Fruit fly (Drosophila melanogaster) whole organism, embryonic: ENCODE results near the gene sage.

Experiments
- Abd-B ChIP-seq: fragments of 200-800 bp; sonication (Bioruptor generic); optimal IDR thresholded peaks from 2 replicates; lab custom pipeline; 2018; ENCODE audit warnings: missing biosample characterization, mild to moderate bottlenecking, missing genetic modification characterization, moderate library complexity
- CG10431 ChIP-seq: fragments of 200-800 bp; sonication (Bioruptor generic); optimal IDR thresholded peaks from 3 replicates; lab custom pipeline; 2018; ENCODE audit warnings: missing biosample characterization, mild to moderate bottlenecking, missing genetic modification characterization
- CG10979 ChIP-seq: fragments of 200-800 bp; sonication (Bioruptor generic); optimal IDR thresholded peaks from 2 replicates; lab custom pipeline; 2018; ENCODE audit warnings: missing biosample characterization, mild to moderate bottlenecking, missing genetic modification characterization, moderate library complexity
- CG11398 ChIP-seq: fragments of 200-800 bp; sonication (Bioruptor generic); optimal IDR thresholded peaks from 2 replicates; lab custom pipeline; 2016; ENCODE audit warnings: missing biosample characterization, missing genetic modification characterization
- CG12299 ChIP-seq: fragments of 200-800 bp; sonication (Bioruptor generic); optimal IDR thresholded peaks from 2 replicates; lab custom pipeline; 2018; ENCODE audit warnings: missing biosample characterization, mild to moderate bottlenecking, missing genetic modification characterization
- CG12391 ChIP-seq: fragments of 200-800 bp; sonication (Bioruptor generic); optimal IDR thresholded peaks from 3 replicates; lab custom pipeline; 2018; ENCODE audit warnings: missing biosample characterization, mild to moderate bottlenecking, missing genetic modification characterization, moderate library complexity
- CG14710 ChIP-seq: fragments of 200-800 bp; sonication (Bioruptor generic); optimal IDR thresholded peaks from 3 replicates; lab custom pipeline; 2019; ENCODE audit warnings: missing biosample characterization, mild to moderate bottlenecking, missing genetic modification characterization, moderate library complexity
- CG16863 ChIP-seq: fragments of 200-800 bp; sonication (Bioruptor generic); optimal IDR thresholded peaks from 3 replicates; lab custom pipeline; 2016; ENCODE audit warnings: missing biosample characterization, missing genetic modification characterization
- CG18262 ChIP-seq: fragments of 200-800 bp; optimal IDR thresholded peaks from 3 replicates; lab custom pipeline; 2019; ENCODE audit warnings: missing biosample characterization, mild to moderate bottlenecking, missing genetic modification characterization, moderate library complexity
- CG2116 ChIP-seq: fragments of 200-800 bp; sonication (Bioruptor generic); optimal IDR thresholded peaks from 3 replicates; lab custom pipeline; 2018; ENCODE audit warnings: missing biosample characterization, mild to moderate bottlenecking, missing genetic modification characterization
- CG31365 ChIP-seq: fragments of 200-800 bp; sonication (Bioruptor generic); optimal IDR thresholded peaks from 2 replicates; lab custom pipeline; 2018; ENCODE audit warnings: missing biosample characterization, mild to moderate bottlenecking, missing genetic modification characterization
- CG3726 ChIP-seq: fragments of 200-800 bp; sonication (Bioruptor generic); IDR thresholded peaks from 3 replicates; pipeline ENCODE4, ENCODE4 v1.3.6; 2022; ENCODE audit warnings: missing biosample characterization, missing genetic modification characterization
- CG6175 ChIP-seq: fragments of 200-800 bp; sonication (Bioruptor generic); IDR thresholded peaks from 3 replicates; pipeline ENCODE4 v1.3.6; 2022; ENCODE audit warnings: missing biosample characterization, missing genetic modification characterization
- CG6854 ChIP-seq: fragments of 200-800 bp; sonication (Bioruptor generic); optimal IDR thresholded peaks from 3 replicates; lab custom pipeline; 2017; ENCODE audit warnings: missing biosample characterization, mild to moderate bottlenecking, missing genetic modification characterization
- CG7556 ChIP-seq: fragments of 200-800 bp; sonication (Bioruptor generic); optimal IDR thresholded peaks from 2 replicates; lab custom pipeline; 2017; ENCODE audit warnings: missing biosample characterization, mild to moderate bottlenecking, missing genetic modification characterization
- CG7745 ChIP-seq: fragments of 200-800 bp; sonication (Bioruptor generic); optimal IDR thresholded peaks from 2 replicates; lab custom pipeline; 2018; ENCODE audit warnings: missing biosample characterization, mild to moderate bottlenecking, missing genetic modification characterization, moderate library complexity
- CG9817 ChIP-seq: fragments of 200-800 bp; sonication (Bioruptor generic); optimal IDR thresholded peaks from 2 replicates; lab custom pipeline; 2018; ENCODE audit warnings: missing biosample characterization, mild to moderate bottlenecking, missing genetic modification characterization, moderate library complexity
- CG9876 ChIP-seq: fragments of 200-800 bp; sonication (Bioruptor generic); optimal IDR thresholded peaks from 2 replicates; lab custom pipeline; 2016; ENCODE audit warnings: missing biosample characterization, missing genetic modification characterization
- Elba2 ChIP-seq: fragments of 200-800 bp; sonication (Bioruptor generic); optimal IDR thresholded peaks from 3 replicates; lab custom pipeline; 2016; ENCODE audit warnings: missing biosample characterization, missing genetic modification characterization
- Ets65A ChIP-seq: fragments of 200-800 bp; sonication (Bioruptor generic); peaks from one replicate; lab custom pipeline; 2016; ENCODE audit warnings: missing biosample characterization, missing genetic modification characterization
- Gug ChIP-seq: fragments of 200-800 bp; sonication (Bioruptor generic); IDR thresholded peaks from 4 replicates; pipeline ENCODE4 v1.3.6; 2022; ENCODE audit warnings: missing biosample characterization, missing genetic modification characterization
- HLH3B ChIP-seq: fragments of 200-800 bp; sonication (Bioruptor generic); IDR thresholded peaks from 2 replicates; pipeline ENCODE4 v1.3.6; 2022; ENCODE audit warnings: missing biosample characterization, missing genetic modification characterization
- Hmx ChIP-seq: fragments of 200-800 bp; sonication (Bioruptor generic); optimal IDR thresholded peaks from 2 replicates; lab custom pipeline; 2016; ENCODE audit warnings: missing biosample characterization, missing genetic modification characterization
- Hr78 ChIP-seq, 2 experiments: fragments of 200-800 bp in 1 of 2; fragments of >200 bp in 1 of 2; sonication (Bioruptor generic) in 1 of 2; optimal IDR thresholded peaks; 2 replicates each; lab custom pipeline; 2017 to 2019; ENCODE audit warnings: missing biosample characterization in 2 of 2, missing genetic modification characterization in 2 of 2, mild to moderate bottlenecking in 1 of 2, moderate library complexity in 1 of 2
- Lhr ChIP-seq: fragments of 200-800 bp; sonication (Bioruptor generic); optimal IDR thresholded peaks from 3 replicates; lab custom pipeline; 2017; ENCODE audit warnings: mild to moderate bottlenecking, missing biosample characterization, missing genetic modification reagents, missing genetic modification characterization
- Med ChIP-seq: fragments of 200-800 bp; sonication (Bioruptor generic); peaks from one replicate; lab custom pipeline; 2016; ENCODE audit warnings: missing biosample characterization, missing genetic modification characterization, mild to moderate bottlenecking, inconsistent platforms, moderate library complexity
- PHDP ChIP-seq: fragments of 200-800 bp; sonication (Bioruptor generic); optimal IDR thresholded peaks from 3 replicates; lab custom pipeline; 2018; ENCODE audit warnings: missing biosample characterization, mild to moderate bottlenecking, missing genetic modification characterization, moderate library complexity
- Scr ChIP-seq: fragments of 200-800 bp; sonication (Bioruptor generic); IDR thresholded peaks from 2 replicates; pipeline ENCODE4 v1.3.6; 2022; ENCODE audit warnings: missing biosample characterization, missing genetic modification characterization; ENCODE audit not compliant: partially characterized antibody
- Spps ChIP-seq: fragments of 200-800 bp; sonication (Bioruptor generic); optimal IDR thresholded peaks from 2 replicates; lab custom pipeline; 2018; ENCODE audit warnings: missing biosample characterization, mild to moderate bottlenecking, missing genetic modification characterization
- Ssrp ChIP-seq: fragments of 200-800 bp; sonication (Bioruptor generic); optimal IDR thresholded peaks from 2 replicates; lab custom pipeline; 2018; ENCODE audit warnings: missing biosample characterization, mild to moderate bottlenecking, missing genetic modification characterization, moderate library complexity
- ab ChIP-seq: fragments of 200-800 bp; sonication (Bioruptor generic); optimal IDR thresholded peaks from 2 replicates; lab custom pipeline; 2016; ENCODE audit warnings: missing biosample characterization, missing genetic modification characterization
- br ChIP-seq: fragments of >200 bp; optimal IDR thresholded peaks from 2 replicates; lab custom pipeline; 2017
- cg ChIP-seq: fragments of 200-800 bp; sonication (Bioruptor generic); optimal IDR thresholded peaks from 3 replicates; lab custom pipeline; 2019; ENCODE audit warnings: missing biosample characterization, mild to moderate bottlenecking, missing genetic modification characterization, moderate library complexity
- crol ChIP-seq: fragments of 200-800 bp; sonication (Bioruptor generic); IDR thresholded peaks from 2 replicates; pipeline ENCODE4 v1.3.6; 2022; ENCODE audit warnings: missing biosample characterization, missing genetic modification characterization
- danr ChIP-seq: fragments of 200-800 bp; sonication (Bioruptor generic); IDR thresholded peaks from 2 replicates; pipeline ENCODE4 v1.3.6; 2022; ENCODE audit warnings: missing biosample characterization, missing genetic modification characterization
- fd64A ChIP-seq: fragments of 200-800 bp; sonication (Bioruptor generic); optimal IDR thresholded peaks from 3 replicates; lab custom pipeline; 2018; ENCODE audit warnings: missing biosample characterization, mild to moderate bottlenecking, missing genetic modification characterization
- fu2 ChIP-seq: fragments of 200-800 bp; sonication (Bioruptor generic); optimal IDR thresholded peaks from 2 replicates; lab custom pipeline; 2016; ENCODE audit warnings: missing biosample characterization, missing genetic modification characterization
- gsb-n ChIP-seq: fragments of 200-800 bp; sonication (Bioruptor generic); optimal IDR thresholded peaks from 3 replicates; lab custom pipeline; 2018; ENCODE audit warnings: missing biosample characterization, mild to moderate bottlenecking, missing genetic modification characterization
- inv ChIP-seq: fragments of 200-800 bp; sonication (Bioruptor generic); IDR thresholded peaks from 2 replicates; pipeline ENCODE4 v1.3.6; 2022; ENCODE audit warnings: missing biosample characterization, missing genetic modification characterization; ENCODE audit not compliant: partially characterized antibody
- kni ChIP-seq: fragments of 200-800 bp; sonication (Bioruptor generic); optimal IDR thresholded peaks from 3 replicates; lab custom pipeline; 2017; ENCODE audit warnings: mild to moderate bottlenecking, missing biosample characterization, missing genetic modification reagents, missing genetic modification characterization
- knrl ChIP-seq: fragments of 200-800 bp; sonication (Bioruptor generic); IDR thresholded peaks from 3 replicates; pipeline ENCODE4 v1.3.6; 2022; ENCODE audit warnings: missing biosample characterization, missing genetic modification characterization; ENCODE audit not compliant: partially characterized antibody
- lola ChIP-seq, 3 experiments: fragments of >200 bp in 2 of 3; fragments of 200-800 bp in 1 of 3; sonication (Bioruptor generic) in 1 of 3; optimal IDR thresholded peaks; 2 replicates each; lab custom pipeline; 2017 to 2019; ENCODE audit warnings: missing biosample characterization in 3 of 3, missing genetic modification characterization in 3 of 3, mild to moderate bottlenecking in 1 of 3, moderate library complexity in 1 of 3
- nom ChIP-seq: fragments of 200-800 bp; sonication (Bioruptor generic); optimal IDR thresholded peaks from 2 replicates; lab custom pipeline; 2017; ENCODE audit warnings: missing biosample characterization, missing genetic modification characterization, mild to moderate bottlenecking, moderate library complexity, missing genetic modification reagents
- oc ChIP-seq: fragments of 200-800 bp; sonication (Bioruptor generic); optimal IDR thresholded peaks from 2 replicates; lab custom pipeline; 2018; ENCODE audit warnings: missing biosample characterization, mild to moderate bottlenecking, missing genetic modification characterization, moderate library complexity
- rib ChIP-seq: fragments of 200-800 bp; sonication (Bioruptor generic); IDR thresholded peaks from 2 replicates; pipeline ENCODE4 v1.3.6; 2022; ENCODE audit warnings: missing biosample characterization, missing genetic modification characterization
- sens ChIP-seq: fragments of 200-800 bp; sonication (Bioruptor generic); peaks from one replicate; lab custom pipeline; 2016; ENCODE audit warnings: missing biosample characterization, missing genetic modification characterization
- sens-2 ChIP-seq: fragments of 200-800 bp; sonication (Bioruptor generic); IDR thresholded peaks from 2 replicates; pipeline ENCODE4 v1.3.6; 2022; ENCODE audit warnings: missing biosample characterization, missing genetic modification characterization
- trem ChIP-seq: fragments of 200-800 bp; optimal IDR thresholded peaks from 3 replicates; lab custom pipeline; 2019; ENCODE audit warnings: missing biosample characterization, mild to moderate bottlenecking, missing genetic modification characterization, moderate library complexity
- vvl ChIP-seq: fragments of 200-800 bp; sonication (Bioruptor generic); IDR thresholded peaks from 2 replicates; pipeline ENCODE4 v1.3.6; 2022; ENCODE audit warnings: missing biosample characterization, missing genetic modification characterization
- wek ChIP-seq: fragments of 200-800 bp; sonication (Bioruptor generic); optimal IDR thresholded peaks from 3 replicates; lab custom pipeline; 2018; ENCODE audit warnings: missing biosample characterization, mild to moderate bottlenecking, missing genetic modification characterization, moderate library complexity
- zen ChIP-seq: fragments of 200-800 bp; sonication (Bioruptor generic); optimal IDR thresholded peaks from 3 replicates; lab custom pipeline; 2018; ENCODE audit warnings: missing biosample characterization, mild to moderate bottlenecking, missing genetic modification characterization, moderate library complexity

The sage gene

DNA sequence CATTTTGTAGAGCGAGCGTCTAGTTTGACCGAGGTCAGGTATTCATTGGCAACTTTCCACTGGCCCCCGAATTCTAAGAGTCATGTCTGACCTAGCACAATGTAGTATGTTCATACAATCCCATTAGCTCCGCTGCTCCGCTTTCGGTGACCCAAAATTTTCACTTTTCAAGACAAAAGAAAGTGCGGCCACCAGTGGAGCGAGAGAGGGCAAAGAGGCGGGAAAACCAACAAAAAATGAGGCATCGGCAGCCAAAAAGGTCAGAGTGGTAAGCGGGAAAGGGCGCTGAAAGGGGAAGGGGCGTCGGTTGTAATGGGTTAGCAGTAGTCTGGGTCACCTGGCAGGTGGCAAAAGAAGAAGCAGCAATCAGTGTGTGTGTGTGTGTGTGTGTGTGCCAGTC is 48.4 kb downstream of the sage start (continued):
- TF ChIP-seq fu2 (GFP tag; lab: Kevin White, UChicago) (no peak), vvl (GFP tag; lab: Robert Waterston, UW) (no peak), CG11398 (GFP tag; lab: Kevin White, UChicago) (no peak), CG14710 (tag; lab: Kevin White, UChicago) (peak; percentile 35), danr (GFP tag; lab: Robert Waterston, UW) (no peak), CG10431 (peak; percentile 47), gsb-n (peak; percentile 83), CG10979 (peak; percentile 2), CG9817 (no peak), nom (GFP tag; lab: Kevin White, UChicago) (no peak), Hmx (no peak), crol (GFP tag; lab: Robert Waterston, UW) (peak; percentile 66), Spps (tag; lab: Kevin White, UChicago) (peak; percentile 14), ab (GFP tag; lab: Kevin White, UChicago) (no peak), Gug (GFP tag; lab: Robert Waterston, UW) (no peak), CG7745 (tag; lab: Kevin White, UChicago) (peak; percentile 36), Hr78 (GFP tag; optimal IDR thresholded peaks at IDR 0.05; lab: Kevin White, UChicago) (peak in 1 of 2 experiments; percentile 89), fd64A (GFP tag; lab: Kevin White, UChicago) (peak; percentile 33), rib (GFP tag; lab: Robert Waterston, UW) (no peak), oc (tag; lab: Kevin White, UChicago) (peak; percentile 46), sens (GFP tag; lab: Kevin White, UChicago) (peak; percentile 60), CG16863 (no peak), CG2116 (GFP tag; lab: Kevin White, UChicago) (no peak), cg (GFP tag; lab: Kevin White, UChicago) (peak; percentile 27), br (no peak), CG18262 (peak; percentile 20), CG31365 (tag; lab: Kevin White, UChicago) (no peak), lola (GFP tag; optimal IDR thresholded peaks at IDR 0.05; lab: Kevin White, UChicago) (peak in 1 of 3 experiments; percentile 6), wek (no peak), kni (GFP tag; lab: Kevin White, UChicago) (peak; percentile 77)

DNA sequence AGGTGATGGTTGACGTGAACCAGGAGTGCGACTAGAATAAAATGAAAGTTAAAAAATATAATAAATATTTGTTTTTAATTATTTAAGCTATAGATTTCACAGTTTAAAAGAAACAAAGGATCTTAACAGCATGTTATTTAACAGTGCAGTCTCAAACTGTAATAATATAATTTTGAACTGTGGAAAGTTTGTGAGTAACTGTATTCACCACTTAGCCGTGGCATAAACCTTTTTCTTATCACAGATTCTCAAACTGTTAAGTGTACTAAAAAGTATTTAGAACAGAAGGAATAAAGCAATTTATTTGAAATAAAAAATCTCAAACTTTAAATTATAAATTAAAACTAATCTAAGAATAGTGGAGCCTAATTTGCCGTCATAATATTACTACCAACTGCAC is 49.7 kb downstream of the sage start:
- TF ChIP-seq PHDP (tag; lab: Kevin White, UChicago), result peak; percentile 1
- TF ChIP-seq inv (GFP tag; lab: Robert Waterston, UW), result peak; percentile 39; the same call in 1 of the 2 replicates
- peak; percentile 42 for TF ChIP-seq Abd-B (GFP tag; lab: Kevin White, UChicago)
- TF ChIP-seq gsb-n, result peak; percentile 28
- TF ChIP-seq CG7745 (tag; lab: Kevin White, UChicago), result no peak
- no peak for TF ChIP-seq Elba2 (GFP tag; lab: Kevin White, UChicago)
- TF ChIP-seq CG7556 (GFP tag; lab: Kevin White, UChicago), result no peak
- TF ChIP-seq CG3726, result no peak
- no peak for TF ChIP-seq CG9876 (GFP tag; lab: Kevin White, UChicago)
- peak; percentile 77 for TF ChIP-seq CG6854 (GFP tag; lab: Kevin White, UChicago)
- no peak for TF ChIP-seq sens-2 (GFP tag; lab: Robert Waterston, UW)
- no peak for TF ChIP-seq HLH3B (GFP tag; lab: Robert Waterston, UW)
- TF ChIP-seq CG14710 (tag; lab: Kevin White, UChicago), result peak; percentile 5
- TF ChIP-seq knrl, result peak; percentile 77
- TF ChIP-seq zen (tag; lab: Kevin White, UChicago), result peak; percentile 25
- TF ChIP-seq Ets65A (GFP tag; lab: Kevin White, UChicago), result peak; percentile 30
- peak; percentile 49 for TF ChIP-seq Med (GFP tag; lab: Kevin White, UChicago)
- no peak for TF ChIP-seq CG12299 (tag; lab: Kevin White, UChicago)
- TF ChIP-seq sens (GFP tag; lab: Kevin White, UChicago), result peak; percentile 62
- peak; percentile 15 for TF ChIP-seq trem
- TF ChIP-seq CG6175 (GFP tag; lab: Robert Waterston, UW), result no peak
- peak; percentile 33 for TF ChIP-seq CG12391 (tag; lab: Kevin White, UChicago)
- peak; percentile 9 for TF ChIP-seq Lhr (GFP tag; lab: Kevin White, UChicago)
- peak; percentile 29 for TF ChIP-seq Ssrp
- TF ChIP-seq Scr (GFP tag; lab: Robert Waterston, UW), result peak; percentile 38; the same call in 1 of the 2 replicates
